Worm (Caenorhabditis elegans) whole organism, L1 larva: ENCODE data around the gene T27A10.5.

Source experiments
- Y116A8C.19 ChIP-seq: sonication (generic microtip); optimal IDR thresholded peaks from 2 replicates; lab custom pipeline; 2016; ENCODE audit warnings: missing compliant biosample characterization, missing genetic modification characterization, borderline replicate concordance
- aha-1 ChIP-seq: fragments of 150-350 bp; optimal IDR thresholded peaks from 2 replicates; lab custom pipeline; 2014; ENCODE audit warnings: missing biosample characterization, missing genetic modification characterization
- aly-2 ChIP-seq: fragments of 150-350 bp; optimal IDR thresholded peaks from 2 replicates; lab custom pipeline; 2014; ENCODE audit warnings: missing biosample characterization, missing genetic modification characterization
- blmp-1 ChIP-seq: fragments of 150-350 bp; optimal IDR thresholded peaks from 2 replicates; lab custom pipeline; 2014; ENCODE audit warnings: missing biosample characterization, missing genetic modification characterization
- ceh-63 ChIP-seq: fragments of 200-800 bp; sonication (Bioruptor generic); optimal IDR thresholded peaks from 2 replicates; lab custom pipeline; 2018; ENCODE audit warnings: mild to moderate bottlenecking, missing genetic modification characterization, missing compliant biosample characterization
- ceh-88 ChIP-seq: fragments of 200-800 bp; sonication (Bioruptor generic); IDR thresholded peaks from 2 replicates; pipeline ENCODE4 v1.3.6; 2022; ENCODE audit warnings: missing genetic modification characterization, missing compliant biosample characterization
- ceh-90 ChIP-seq: sonication (generic microtip); optimal IDR thresholded peaks from 2 replicates; lab custom pipeline; 2016; ENCODE audit warnings: missing genetic modification characterization, missing compliant biosample characterization
- egl-27 ChIP-seq, 2 experiments: fragments of 150-350 bp in 1 of 2; sonication (generic microtip); optimal IDR thresholded peaks; 3 replicates each; lab custom pipeline; 2017 to 2018; ENCODE audit warnings: missing biosample characterization in 2 of 2, missing genetic modification characterization in 2 of 2, missing genetic modification reagents in 2 of 2
- elt-2 ChIP-seq: sonication (generic microtip); optimal IDR thresholded peaks from 2 replicates; lab custom pipeline; 2016; ENCODE audit warnings: missing genetic modification characterization, mild to moderate bottlenecking, inconsistent platforms, missing compliant biosample characterization, missing genetic modification reagents
- elt-3 ChIP-seq, 6 experiments: fragments of 150-350 bp in 1 of 6; sonication (generic microtip); optimal IDR thresholded peaks; 2 replicates each; lab custom pipeline; 2017 to 2018; ENCODE audit warnings: missing biosample characterization in 6 of 6, missing genetic modification characterization in 6 of 6, inconsistent platforms in 1 of 6
- fkh-4 ChIP-seq: sonication (generic microtip); optimal IDR thresholded peaks from 2 replicates; lab custom pipeline; 2016; ENCODE audit warnings: missing compliant biosample characterization, missing genetic modification characterization, borderline replicate concordance
- hpl-2 ChIP-seq: fragments of 150-350 bp; optimal IDR thresholded peaks from 2 replicates; lab custom pipeline; 2014; ENCODE audit warnings: missing biosample characterization, missing genetic modification reagents, missing genetic modification characterization
- isw-1 ChIP-seq: fragments of 200-800 bp; sonication (Bioruptor generic); IDR thresholded peaks from 2 replicates; pipeline ENCODE4 v1.3.6; 2022; ENCODE audit warnings: missing genetic modification characterization, missing compliant biosample characterization
- jun-1 ChIP-seq: fragments of 150-350 bp; optimal IDR thresholded peaks from 2 replicates; lab custom pipeline; 2014; ENCODE audit warnings: missing biosample characterization, missing genetic modification reagents, missing genetic modification characterization
- lin-14 ChIP-seq: fragments of 200-800 bp; sonication (Bioruptor generic); optimal IDR thresholded peaks from 2 replicates; lab custom pipeline; 2018; ENCODE audit warnings: mild to moderate bottlenecking, missing genetic modification characterization, moderate library complexity, missing compliant biosample characterization
- lin-35 ChIP-seq, 2 experiments: fragments of 150-350 bp; optimal IDR thresholded peaks; 2 replicates each; lab custom pipeline; 2014; ENCODE audit warnings: missing biosample characterization in 2 of 2, missing genetic modification characterization in 2 of 2, missing genetic modification reagents in 2 of 2
- lir-3 ChIP-seq: sonication (generic microtip); optimal IDR thresholded peaks from 2 replicates; lab custom pipeline; 2016; ENCODE audit warnings: mild to moderate bottlenecking, missing genetic modification characterization, moderate library complexity, missing compliant biosample characterization; ENCODE audit not compliant: poor library complexity
- lsy-2 ChIP-seq, 2 experiments: fragments of 150-350 bp; optimal IDR thresholded peaks; 2 replicates each; lab custom pipeline; 2014; ENCODE audit warnings: missing biosample characterization in 2 of 2, missing genetic modification characterization in 2 of 2
- mef-2 ChIP-seq: fragments of 150-350 bp; optimal IDR thresholded peaks from 2 replicates; lab custom pipeline; 2014; ENCODE audit warnings: missing biosample characterization, missing genetic modification characterization
- mep-1 ChIP-seq: fragments of 150-350 bp; optimal IDR thresholded peaks from 2 replicates; lab custom pipeline; 2014; ENCODE audit warnings: missing biosample characterization, missing genetic modification characterization
- nhr-19 ChIP-seq: fragments of 200-800 bp; sonication (Bioruptor generic); conservative IDR thresholded peaks from 2 replicates; pipeline ENCODE4 v1.3.6; 2022; ENCODE audit warnings: missing genetic modification characterization, missing compliant biosample characterization
- nhr-71 ChIP-seq: sonication (generic microtip); optimal IDR thresholded peaks from 2 replicates; lab custom pipeline; 2016; ENCODE audit warnings: mild to moderate bottlenecking, missing genetic modification characterization, moderate library complexity, missing compliant biosample characterization
- nhr-85 ChIP-seq: sonication (generic microtip); peaks from one replicate; lab custom pipeline; 2016; ENCODE audit warnings: missing genetic modification characterization, inconsistent platforms, missing compliant biosample characterization
- nhr-90 ChIP-seq: sonication (generic microtip); optimal IDR thresholded peaks from 2 replicates; lab custom pipeline; 2016; ENCODE audit warnings: mild to moderate bottlenecking, missing genetic modification characterization, missing compliant biosample characterization; ENCODE audit not compliant: poor library complexity
- pqm-1 ChIP-seq: sonication (generic microtip); optimal IDR thresholded peaks from 3 replicates; lab custom pipeline; 2017; ENCODE audit warnings: missing biosample characterization, missing genetic modification characterization
- snu-23 ChIP-seq: sonication (generic microtip); optimal IDR thresholded peaks from 2 replicates; lab custom pipeline; 2016; ENCODE audit warnings: missing genetic modification characterization, missing compliant biosample characterization
- sup-37 ChIP-seq: fragments of 200-800 bp; sonication (Bioruptor generic); optimal IDR thresholded peaks from 2 replicates; lab custom pipeline; 2018; ENCODE audit warnings: mild to moderate bottlenecking, missing genetic modification characterization, missing compliant biosample characterization
- swsn-7 ChIP-seq: sonication (generic microtip); optimal IDR thresholded peaks from 2 replicates; lab custom pipeline; 2016; ENCODE audit warnings: missing genetic modification characterization, missing compliant biosample characterization
- tbx-2 ChIP-seq: sonication (generic microtip); optimal IDR thresholded peaks from 2 replicates; lab custom pipeline; 2016; ENCODE audit warnings: missing genetic modification characterization, missing compliant biosample characterization
- tlp-1 ChIP-seq: fragments of 150-350 bp; optimal IDR thresholded peaks from 2 replicates; lab custom pipeline; 2014; ENCODE audit warnings: missing biosample characterization, missing genetic modification characterization
- unc-30 ChIP-seq: sonication (generic microtip); optimal IDR thresholded peaks from 2 replicates; lab custom pipeline; 2017; ENCODE audit warnings: missing biosample characterization, missing genetic modification characterization
- unc-86 ChIP-seq: sonication (generic microtip); optimal IDR thresholded peaks from 2 replicates; lab custom pipeline; 2016; ENCODE audit warnings: missing genetic modification characterization, missing compliant biosample characterization
- unc-98 ChIP-seq: fragments of 200-800 bp; sonication (Bioruptor generic); IDR thresholded peaks from 2 replicates; pipeline ENCODE4 v1.3.6; 2022; ENCODE audit warnings: missing genetic modification characterization, missing compliant biosample characterization
- xbp-1 ChIP-seq: sonication (generic microtip); optimal IDR thresholded peaks from 2 replicates; lab custom pipeline; 2016; ENCODE audit warnings: missing genetic modification characterization, missing compliant biosample characterization
- zag-1 ChIP-seq: fragments of 150-350 bp; optimal IDR thresholded peaks from 2 replicates; lab custom pipeline; 2014; ENCODE audit warnings: missing biosample characterization, missing genetic modification characterization
- zip-4 ChIP-seq: fragments of 200-800 bp; sonication (Bioruptor generic); optimal IDR thresholded peaks from 2 replicates; lab custom pipeline; 2018; ENCODE audit warnings: mild to moderate bottlenecking, missing genetic modification characterization, moderate library complexity, missing compliant biosample characterization

Gene T27A10.5

DNA sequence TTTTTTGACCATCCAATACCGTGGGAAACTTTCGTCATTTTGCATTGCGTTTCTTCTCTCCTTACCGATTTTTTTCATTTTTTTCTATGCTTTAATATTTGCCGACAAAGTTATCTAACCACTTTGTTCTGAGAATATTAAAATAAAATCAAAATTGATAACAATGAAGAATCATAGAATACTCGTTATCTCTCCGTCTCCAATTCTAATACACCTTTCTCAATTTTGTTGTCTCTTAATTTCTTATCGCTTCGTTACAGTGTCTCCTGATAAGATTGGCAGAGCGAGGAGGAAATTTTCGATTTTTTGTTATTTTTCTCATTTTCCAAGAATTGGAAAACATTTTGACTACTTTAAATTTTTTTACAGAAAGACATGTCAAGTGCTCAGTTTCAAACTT lies 2.9 kb upstream of the T27A10.5 start, which contains the start of gene ckc-1:
Gene ckc-1 (plus strand): TSS at position 368 of the 400 bp plus-strand sequence.
- TF ChIP-seq zag-1 (no peak), elt-3 (tag; optimal IDR thresholded peaks at IDR 0.05; lab: Kevin White, UChicago) (peak in 3 of 6 experiments; percentile 13 to 63 (median 33)), nhr-71 (tag; lab: Kevin White, UChicago) (peak; percentile 10), tlp-1 (peak; percentile 43), nhr-90 (tag; lab: Kevin White, UChicago) (peak; percentile 31), mep-1 (tag; lab: Kevin White, UChicago) (peak; percentile 6), fkh-4 (no peak), elt-2 (peak; percentile 98), pqm-1 (peak; percentile 87), lin-35 (GFP tag; optimal IDR thresholded peaks at IDR 0.05; lab: Kevin White, UChicago) (peak in 1 of 2 experiments; percentile 35), ceh-63 (GFP tag; lab: Kevin White, UChicago) (no peak), isw-1 (GFP tag; lab: Robert Waterston, UW) (no peak), lsy-2 (tag; optimal IDR thresholded peaks at IDR 0.05; lab: Kevin White, UChicago) (peak in 1 of 2 experiments; percentile 36), lin-14 (peak; percentile 29)

DNA sequence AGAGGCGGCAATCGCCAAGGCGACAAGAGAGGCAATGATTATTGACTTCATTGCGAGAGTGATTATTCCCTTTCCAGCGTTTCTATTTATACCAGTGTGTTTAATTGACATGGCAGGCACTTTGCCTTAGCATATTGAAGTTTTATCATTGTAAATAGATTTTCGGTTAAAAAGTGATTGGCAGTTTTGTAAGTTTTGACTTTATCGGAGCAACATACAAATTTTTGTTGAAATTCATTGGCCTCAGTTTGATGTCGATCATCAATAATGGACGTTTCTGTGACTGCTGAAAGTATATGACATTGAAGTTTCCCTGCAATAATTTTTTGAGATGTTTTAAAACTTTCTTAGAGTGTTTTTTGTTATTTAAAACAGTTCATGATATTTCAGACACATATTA lies 892 bp downstream of the T27A10.5 start, which contains the start of gene vit-3:
Gene vit-3 (minus strand): TSS at position 60 of the 400 bp plus-strand sequence.
- no peak for TF ChIP-seq aly-2
- no peak for TF ChIP-seq ceh-88 (GFP tag; lab: Robert Waterston, UW)
- TF ChIP-seq nhr-19 (GFP tag; lab: Robert Waterston, UW), result no peak
- TF ChIP-seq xbp-1, result no peak
- TF ChIP-seq unc-30, result no peak
- no peak for TF ChIP-seq sup-37 (GFP tag; lab: Kevin White, UChicago)
- TF ChIP-seq blmp-1 (tag; lab: Kevin White, UChicago), result no peak
- TF ChIP-seq egl-27 (tag; optimal IDR thresholded peaks at IDR 0.05; lab: Kevin White, UChicago), result no peak
- no peak for TF ChIP-seq lir-3 (tag; lab: Kevin White, UChicago)
- no peak for TF ChIP-seq ceh-90 (tag; lab: Kevin White, UChicago)
- TF ChIP-seq elt-3 (tag; optimal IDR thresholded peaks at IDR 0.05; lab: Kevin White, UChicago), result no peak
- TF ChIP-seq nhr-85, result no peak
- TF ChIP-seq zip-4 (GFP tag; lab: Kevin White, UChicago), result no peak
- no peak for TF ChIP-seq isw-1 (GFP tag; lab: Robert Waterston, UW)
- TF ChIP-seq unc-98 (GFP tag; lab: Robert Waterston, UW), result no peak

DNA sequence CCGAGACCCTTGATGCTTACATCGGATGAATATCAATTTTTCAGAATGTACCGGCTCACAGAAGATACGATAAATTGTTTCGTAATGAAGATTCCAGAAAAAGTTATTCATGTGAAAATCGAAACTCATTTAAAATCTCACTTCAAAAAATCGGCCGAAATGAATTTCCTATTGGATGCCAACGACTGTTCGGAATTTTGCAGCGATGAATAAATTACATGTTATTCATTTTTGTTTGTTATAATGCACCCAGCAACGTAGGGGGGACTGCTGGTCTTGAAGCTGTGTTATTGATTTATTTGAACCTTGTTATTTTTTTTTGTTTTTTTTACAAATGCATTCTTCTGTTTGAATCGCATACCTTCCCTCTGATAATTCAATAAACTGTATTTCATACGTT lies 6.5 kb downstream of the T27A10.5 start:
- TF ChIP-seq lir-3 (tag; lab: Kevin White, UChicago) (no peak), tbx-2 (no peak), elt-2 (no peak), blmp-1 (tag; lab: Kevin White, UChicago) (no peak), lsy-2 (tag; optimal IDR thresholded peaks at IDR 0.05; lab: Kevin White, UChicago) (no peak)
- TF ChIP-seq, all 84 proteins: peak for 0

DNA sequence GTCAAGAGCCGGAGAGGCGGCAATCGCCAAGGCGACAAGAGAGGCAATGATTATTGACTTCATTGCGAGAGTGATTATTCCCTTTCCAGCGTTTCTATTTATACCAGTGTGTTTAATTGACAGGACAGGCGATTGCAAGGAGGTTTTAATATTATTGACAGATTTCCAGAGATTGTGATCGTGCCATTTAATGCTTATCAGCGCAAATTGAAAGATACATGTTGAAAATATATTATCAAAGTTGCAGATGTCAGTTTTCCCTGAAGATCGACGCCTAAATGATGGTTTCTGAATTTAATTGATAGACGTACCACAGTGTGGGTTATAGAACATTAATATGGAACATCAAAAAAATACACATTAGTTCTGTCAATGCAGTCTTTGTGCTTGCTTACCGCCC lies 9.5 kb downstream of the T27A10.5 start, which contains the start of gene vit-4:
Gene vit-4 (minus strand): TSS at position 63 of the 400 bp plus-strand sequence.
- no peak for TF ChIP-seq aha-1
- TF ChIP-seq Y116A8C.19 (tag; lab: Kevin White, UChicago), result no peak
- TF ChIP-seq hpl-2, result no peak
- no peak for TF ChIP-seq lsy-2 (tag; optimal IDR thresholded peaks at IDR 0.05; lab: Kevin White, UChicago)
- TF ChIP-seq swsn-7 (tag; lab: Kevin White, UChicago), result no peak
- TF ChIP-seq unc-86 (tag; lab: Kevin White, UChicago), result no peak
- no peak for TF ChIP-seq nhr-85
- TF ChIP-seq jun-1, result no peak
- no peak for TF ChIP-seq mef-2 (tag; lab: Kevin White, UChicago)
- TF ChIP-seq zag-1, result no peak
- TF ChIP-seq snu-23 (GFP tag; lab: Kevin White, UChicago), result no peak
- no peak for TF ChIP-seq nhr-71 (tag; lab: Kevin White, UChicago)
